Worm (Caenorhabditis elegans): ENCODE measurements around the gene rps-29.

- TF ChIP-seq snpc-4 (tag; optimal IDR thresholded peaks at IDR 0.05) (no peak), lin-13 (tag; optimal IDR thresholded peaks at IDR 0.05) (no peak), unc-62 (GFP tag; optimal IDR thresholded peaks at IDR 0.05) (no peak), ztf-11 (tag; optimal IDR thresholded peaks at IDR 0.05) (no peak), M03D4.4 (tag; optimal IDR thresholded peaks at IDR 0.05) (no peak), nhr-28 (tag; optimal IDR thresholded peaks at IDR 0.05) (no peak), unc-39 (tag; optimal IDR thresholded peaks at IDR 0.05) (no peak), mep-1 (tag; optimal IDR thresholded peaks at IDR 0.05) (no peak)
Observed at ce11 chrIII:831961-832360, 37.9 kb downstream of the rps-29 start, which contains the start of gene ceeh-1.

All from whole organism, mixed stage, embryonic.